Fruit fly (Drosophila melanogaster): ENCODE data around the gene CG4884.

CG4884 gene

DNA sequence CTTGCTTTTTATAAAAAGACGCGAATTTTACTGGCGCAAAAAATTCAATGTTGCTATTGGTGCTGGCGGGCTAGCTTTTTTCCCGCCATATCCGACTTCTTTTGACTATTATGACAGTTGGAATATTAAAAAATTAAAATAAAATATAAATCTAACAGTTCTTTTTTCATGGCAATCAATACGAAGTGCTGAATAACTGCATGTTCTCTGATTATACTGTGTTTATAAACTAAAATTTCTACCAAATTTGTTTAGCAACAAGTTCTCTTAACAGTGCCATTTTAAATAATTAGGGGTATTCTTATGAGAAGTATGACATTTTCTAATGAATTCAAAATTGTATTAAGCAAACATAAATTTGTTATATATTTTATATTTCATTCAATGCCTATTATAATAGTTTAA, 39.7 kb downstream of the CG4884 start, which contains the start of gene Boh1 (continued):
- no peak for TF ChIP-seq Ptx1 (GFP tag; IDR thresholded peaks at IDR 0.05)
- peak in 1 of 3 experiments; percentile 23 for TF ChIP-seq lola (GFP tag; optimal IDR thresholded peaks at IDR 0.05)
- no peak for TF ChIP-seq Rx (GFP tag; IDR thresholded peaks at IDR 0.05)
- TF ChIP-seq CG17328 (GFP tag; IDR thresholded peaks at IDR 0.05): no peak
- no peak for TF ChIP-seq Nf-YA (GFP tag; IDR thresholded peaks at IDR 0.05)
- no peak for TF ChIP-seq Awh (GFP tag; IDR thresholded peaks at IDR 0.05)
- no peak for TF ChIP-seq CG11695 (GFP tag; IDR thresholded peaks at IDR 0.05)
- no peak for TF ChIP-seq Gsc (GFP tag; IDR thresholded peaks at IDR 0.05)
- no peak for TF ChIP-seq otp (GFP tag; IDR thresholded peaks at IDR 0.05)
- TF ChIP-seq CG8388 (GFP tag; optimal IDR thresholded peaks at IDR 0.05): peak; percentile 24
- TF ChIP-seq Ada2b (GFP tag; IDR thresholded peaks at IDR 0.05): no peak
- no peak for TF ChIP-seq CG12744 (GFP tag; optimal IDR thresholded peaks at IDR 0.05)
- TF ChIP-seq run (tag; optimal IDR thresholded peaks at IDR 0.05): no peak
- no peak for TF ChIP-seq HLH54F (GFP tag; optimal IDR thresholded peaks at IDR 0.05)
- no peak for TF ChIP-seq Ets65A (GFP tag)
- TF ChIP-seq repo (GFP tag; optimal IDR thresholded peaks at IDR 0.05): no peak
- TF ChIP-seq ranshi (GFP tag; IDR thresholded peaks at IDR 0.05): no peak
- no peak for TF ChIP-seq CG5245 (GFP tag; optimal IDR thresholded peaks at IDR 0.05)
- TF ChIP-seq Mes4 (GFP tag; optimal IDR thresholded peaks at IDR 0.05): no peak
- TF ChIP-seq tin (GFP tag; optimal IDR thresholded peaks at IDR 0.05): no peak
- no peak for TF ChIP-seq z (GFP tag; IDR thresholded peaks at IDR 0.05)
- TF ChIP-seq Ssrp (tag; optimal IDR thresholded peaks at IDR 0.05): no peak
- no peak for TF ChIP-seq ttk (GFP tag; IDR thresholded peaks at IDR 0.05)
- TF ChIP-seq CG14441 (GFP tag; IDR thresholded peaks at IDR 0.05): peak; percentile 28; the same call in 1 of the 2 replicates
- no peak for TF ChIP-seq CG1233 (GFP tag; optimal IDR thresholded peaks at IDR 0.05)
- peak; percentile 46 for TF ChIP-seq tap (tag; optimal IDR thresholded peaks at IDR 0.05)
- no peak for TF ChIP-seq h (optimal IDR thresholded peaks at IDR 0.05)
- TF ChIP-seq luna (GFP tag; optimal IDR thresholded peaks at IDR 0.05): no peak
- peak; percentile 29 for TF ChIP-seq Abd-B (GFP tag; optimal IDR thresholded peaks at IDR 0.05)
- TF ChIP-seq CG18011 (GFP tag; optimal IDR thresholded peaks at IDR 0.05): no peak
- TF ChIP-seq cad (GFP tag; optimal IDR thresholded peaks at IDR 0.05): no peak
- no peak for TF ChIP-seq CG13894 (tag; optimal IDR thresholded peaks at IDR 0.05)
- TF ChIP-seq hbn (GFP tag; IDR thresholded peaks at IDR 0.05; ENCODE audit: partially characterized antibody): no peak
- TF ChIP-seq CG17385 (GFP tag; optimal IDR thresholded peaks at IDR 0.05): peak; percentile 52
- TF ChIP-seq p53 (GFP tag; optimal IDR thresholded peaks at IDR 0.05): no peak
- TF ChIP-seq CoRest (tag; optimal IDR thresholded peaks at IDR 0.05): peak; percentile 56
- no peak for TF ChIP-seq HLH4C (GFP tag; IDR thresholded peaks at IDR 0.05; ENCODE audit: partially characterized antibody)
- TF ChIP-seq NK7.1 (GFP tag; optimal IDR thresholded peaks at IDR 0.05): no peak
- peak; percentile 37 for TF ChIP-seq CG30403 (GFP tag; optimal IDR thresholded peaks at IDR 0.05)
- TF ChIP-seq sob (GFP tag; IDR thresholded peaks at IDR 0.05): no peak
- no peak for TF ChIP-seq CG5180 (GFP tag; optimal IDR thresholded peaks at IDR 0.05)
- no peak for TF ChIP-seq Scr (GFP tag; IDR thresholded peaks at IDR 0.05; ENCODE audit: partially characterized antibody)
- TF ChIP-seq pzg (GFP tag; optimal IDR thresholded peaks at IDR 0.05): peak; percentile 15
- no peak for TF ChIP-seq Chrac-16 (GFP tag; optimal IDR thresholded peaks at IDR 0.05)
- no peak for TF ChIP-seq CG7271 (tag; optimal IDR thresholded peaks at IDR 0.05)
- no peak for TF ChIP-seq CG10431 (GFP tag; optimal IDR thresholded peaks at IDR 0.05)
- no peak for TF ChIP-seq Camta (GFP tag; optimal IDR thresholded peaks at IDR 0.05)
- peak; percentile 67 for TF ChIP-seq CG2116 (GFP tag; optimal IDR thresholded peaks at IDR 0.05)
- peak; percentile 28; the same call in 1 of the 2 replicates for TF ChIP-seq E2f2 (GFP tag; IDR thresholded peaks at IDR 0.05)
- TF ChIP-seq CG3995 (GFP tag; optimal IDR thresholded peaks at IDR 0.05): no peak
- peak; percentile 13 for TF ChIP-seq Blimp-1 (GFP tag; optimal IDR thresholded peaks at IDR 0.05)
- no peak for TF ChIP-seq CG17568 (GFP tag; optimal IDR thresholded peaks at IDR 0.05)
